Worm (Caenorhabditis elegans) whole organism, late embryonic: ENCODE results near the gene glr-4.

Source experiments
- ahr-1 ChIP-seq: sonication (generic microtip); optimal IDR thresholded peaks from 2 replicates; lab custom pipeline; 2016; ENCODE audit warnings: missing genetic modification characterization, missing compliant biosample characterization
- hlh-30 ChIP-seq: sonication (generic microtip); optimal IDR thresholded peaks from 2 replicates; lab custom pipeline; 2017; ENCODE audit warnings: antibody characterized with exemption, missing genetic modification characterization, missing compliant biosample characterization; ENCODE audit not compliant: insufficient read depth
- odd-2 ChIP-seq: sonication (generic microtip); optimal IDR thresholded peaks from 2 replicates; lab custom pipeline; 2017; ENCODE audit warnings: antibody characterized with exemption, mild to moderate bottlenecking, missing genetic modification characterization, missing compliant biosample characterization
- pax-1 ChIP-seq: fragments of 150-350 bp; optimal IDR thresholded peaks from 2 replicates; lab custom pipeline; 2014; ENCODE audit warnings: missing biosample characterization, missing genetic modification characterization
- pha-4 ChIP-seq: fragments of 150-350 bp; optimal IDR thresholded peaks from 2 replicates; lab custom pipeline; 2018; ENCODE audit warnings: missing biosample characterization, missing genetic modification reagents, missing genetic modification characterization
- syd-9 ChIP-seq: sonication (generic microtip); optimal IDR thresholded peaks from 2 replicates; lab custom pipeline; 2016; ENCODE audit warnings: mild to moderate bottlenecking, missing genetic modification characterization, moderate library complexity, missing compliant biosample characterization

ce11 chrII:7765456-7765855 lies 28.7 kb downstream of the glr-4 start, which contains the start of gene srh-39:
- no peak for TF ChIP-seq odd-2 (tag; lab: Kevin White, UChicago)
- TF ChIP-seq ahr-1 (tag; lab: Kevin White, UChicago): no peak
- no peak for TF ChIP-seq pha-4
- TF ChIP-seq hlh-30 (tag; lab: Kevin White, UChicago): no peak
- no peak for TF ChIP-seq syd-9 (tag; lab: Kevin White, UChicago)
- TF ChIP-seq pax-1 (tag; lab: Kevin White, UChicago): no peak
